Fruit fly (Drosophila melanogaster): ENCODE measurements around the gene Svip.

The Svip gene

dm6 chr3L:9402157-9402890 is 43.5 kb downstream of the Svip start, which contains the start of gene eIF4E1 (continued):
- TF ChIP-seq CG15269 (tag; optimal IDR thresholded peaks at IDR 0.05) = no peak
- TF ChIP-seq dysf (GFP tag; IDR thresholded peaks at IDR 0.05) = no peak
- TF ChIP-seq MBD-R2 (GFP tag; IDR thresholded peaks at IDR 0.05) = peak; percentile 78
- no peak for TF ChIP-seq CG14050 (GFP tag; IDR thresholded peaks at IDR 0.05)
- TF ChIP-seq cg (GFP tag; optimal IDR thresholded peaks at IDR 0.05) = no peak
- TF ChIP-seq HLH4C (GFP tag; IDR thresholded peaks at IDR 0.05; ENCODE audit: partially characterized antibody) = peak; percentile 57; the same call in 2 of the 3 replicates
- TF ChIP-seq lov (optimal IDR thresholded peaks at IDR 0.05) = no peak
- no peak for TF ChIP-seq lov (GFP tag; IDR thresholded peaks at IDR 0.05)
- no peak for TF ChIP-seq CG14441 (GFP tag; IDR thresholded peaks at IDR 0.05)
- no peak for TF ChIP-seq CG16779 (GFP tag; IDR thresholded peaks at IDR 0.05)
- no peak for TF ChIP-seq zfh1 (GFP tag; IDR thresholded peaks at IDR 0.05)
- TF ChIP-seq CG14965 (GFP tag; optimal IDR thresholded peaks at IDR 0.05; ENCODE audit: borderline replicate concordance) = no peak
- no peak for TF ChIP-seq ab (GFP tag; optimal IDR thresholded peaks at IDR 0.05)
- TF ChIP-seq Adf1 (GFP tag; IDR thresholded peaks at IDR 0.05) = 0 out of 2 replicates have a peak, but pooled peaks have one; percentile 28
- TF ChIP-seq br (optimal IDR thresholded peaks at IDR 0.05) = no peak
- TF ChIP-seq Atf6 (GFP tag; IDR thresholded peaks at IDR 0.05) = no peak
- no peak for TF ChIP-seq corto (GFP tag; optimal IDR thresholded peaks at IDR 0.05)
- TF ChIP-seq Drgx (GFP tag; IDR thresholded peaks at IDR 0.05) = no peak
- TF ChIP-seq pb (GFP tag; optimal IDR thresholded peaks at IDR 0.05) = peak; percentile 7
- no peak for TF ChIP-seq Oli (tag; optimal IDR thresholded peaks at IDR 0.05)
- TF ChIP-seq CG3065 (GFP tag; optimal IDR thresholded peaks at IDR 0.05) = no peak
- TF ChIP-seq wdn (GFP tag; IDR thresholded peaks at IDR 0.05) = no peak
- TF ChIP-seq cad (GFP tag; optimal IDR thresholded peaks at IDR 0.05) = no peak
- no peak for TF ChIP-seq dmrt11E (tag; optimal IDR thresholded peaks at IDR 0.05)
- no peak for TF ChIP-seq Lim3 (GFP tag; IDR thresholded peaks at IDR 0.05)
- no peak for TF ChIP-seq TFAM (GFP tag; optimal IDR thresholded peaks at IDR 0.05)
- TF ChIP-seq nerfin-1 (tag; optimal IDR thresholded peaks at IDR 0.05) = no peak
- TF ChIP-seq CG8281 (tag; optimal IDR thresholded peaks at IDR 0.05) = no peak
- TF ChIP-seq pfk (GFP tag; optimal IDR thresholded peaks at IDR 0.05) = no peak
- peak; percentile 11 for TF ChIP-seq CG12155 (GFP tag; optimal IDR thresholded peaks at IDR 0.05)
- TF ChIP-seq CG31441 (GFP tag; IDR thresholded peaks at IDR 0.05) = no peak
- TF ChIP-seq sna (GFP tag; IDR thresholded peaks at IDR 0.05; ENCODE audit: partially characterized antibody) = no peak
- TF ChIP-seq CG17612 (GFP tag; IDR thresholded peaks at IDR 0.05) = no peak
- TF ChIP-seq mirr (GFP tag; optimal IDR thresholded peaks at IDR 0.05) = no peak
- peak; percentile 50 for TF ChIP-seq E2f2 (GFP tag; IDR thresholded peaks at IDR 0.05)
- TF ChIP-seq nerfin-2 (GFP tag; IDR thresholded peaks at IDR 0.05; ENCODE audit: partially characterized antibody) = 0 out of 2 replicates have a peak, but pooled peaks have one; percentile 42
- TF ChIP-seq CG16863 (GFP tag; optimal IDR thresholded peaks at IDR 0.05) = no peak
- TF ChIP-seq sima (GFP tag; optimal IDR thresholded peaks at IDR 0.05) = no peak
- TF ChIP-seq Antp (GFP tag; optimal IDR thresholded peaks at IDR 0.05) = peak; percentile 24
- TF ChIP-seq CG6254 (GFP tag; optimal IDR thresholded peaks at IDR 0.05) = no peak
- no peak for TF ChIP-seq Chrac-16 (GFP tag; optimal IDR thresholded peaks at IDR 0.05)
- TF ChIP-seq cwo (GFP tag; optimal IDR thresholded peaks at IDR 0.05) = no peak
- no peak for TF ChIP-seq Atf-2 (GFP tag; optimal IDR thresholded peaks at IDR 0.05)
- TF ChIP-seq dm (GFP tag; optimal IDR thresholded peaks at IDR 0.05) = peak; percentile 61
- TF ChIP-seq CG8765 (GFP tag; IDR thresholded peaks at IDR 0.05) = no peak
- TF ChIP-seq fd102C (GFP tag; optimal IDR thresholded peaks at IDR 0.05) = no peak
- TF ChIP-seq PHDP (tag; optimal IDR thresholded peaks at IDR 0.05) = no peak
- peak; percentile 31; the same call in 1 of the 2 replicates for TF ChIP-seq CG9932 (GFP tag; IDR thresholded peaks at IDR 0.05)
- peak; percentile 55 for TF ChIP-seq HmgD (GFP tag; optimal IDR thresholded peaks at IDR 0.05)
- peak; percentile 77 for TF ChIP-seq CG12659 (GFP tag; optimal IDR thresholded peaks at IDR 0.05)
- no peak for TF ChIP-seq CG5180 (GFP tag; optimal IDR thresholded peaks at IDR 0.05)
